Fruit fly (Drosophila melanogaster) whole organism, embryonic: ENCODE measurements around the gene Nepl20.
A peak's percentile ranks its signal among the peaks of the same experiment; 100 is the strongest.

Experiments
- B-H1 ChIP-seq: fragments of 200-800 bp; sonication (Bioruptor generic); IDR thresholded peaks from 3 replicates; pipeline ENCODE4 v1.3.6; 2022; ENCODE audit warnings: missing biosample characterization, missing genetic modification characterization
- Bteb2 ChIP-seq: fragments of 200-800 bp; sonication (Bioruptor generic); optimal IDR thresholded peaks from 2 replicates; lab custom pipeline; 2016; ENCODE audit warnings: missing biosample characterization, missing genetic modification characterization
- CG10543 ChIP-seq: fragments of 200-800 bp; sonication (Bioruptor generic); optimal IDR thresholded peaks from 3 replicates; lab custom pipeline; 2017; ENCODE audit warnings: missing biosample characterization, mild to moderate bottlenecking, missing genetic modification characterization, moderate library complexity
- CG11398 ChIP-seq: fragments of 200-800 bp; sonication (Bioruptor generic); optimal IDR thresholded peaks from 2 replicates; lab custom pipeline; 2016; ENCODE audit warnings: missing biosample characterization, missing genetic modification characterization
- CG12769 ChIP-seq: fragments of 200-800 bp; sonication (Bioruptor generic); optimal IDR thresholded peaks from 2 replicates; lab custom pipeline; 2019; ENCODE audit warnings: missing biosample characterization, mild to moderate bottlenecking, missing genetic modification characterization, moderate library complexity
- CG2116 ChIP-seq: fragments of 200-800 bp; sonication (Bioruptor generic); optimal IDR thresholded peaks from 3 replicates; lab custom pipeline; 2018; ENCODE audit warnings: missing biosample characterization, mild to moderate bottlenecking, missing genetic modification characterization
- CG33213 ChIP-seq: fragments of 200-800 bp; sonication (Bioruptor generic); optimal IDR thresholded peaks from 3 replicates; lab custom pipeline; 2016; ENCODE audit warnings: missing biosample characterization, missing genetic modification characterization
- CG6254 ChIP-seq: fragments of 200-800 bp; sonication (Bioruptor generic); optimal IDR thresholded peaks from 3 replicates; lab custom pipeline; 2017; ENCODE audit warnings: mild to moderate bottlenecking, missing biosample characterization, missing genetic modification reagents, missing genetic modification characterization
- CG6272 ChIP-seq: fragments of 200-800 bp; sonication (Bioruptor generic); IDR thresholded peaks from 2 replicates; pipeline ENCODE4 v1.3.6; 2022; ENCODE audit warnings: missing biosample characterization, missing genetic modification characterization
- CG8388 ChIP-seq: fragments of 200-800 bp; sonication (Bioruptor generic); optimal IDR thresholded peaks from 2 replicates; lab custom pipeline; 2019; ENCODE audit warnings: missing biosample characterization, mild to moderate bottlenecking, missing genetic modification characterization, moderate library complexity
- CG9727 ChIP-seq: fragments of 200-800 bp; sonication (Bioruptor generic); optimal IDR thresholded peaks from 3 replicates; lab custom pipeline; 2017; ENCODE audit warnings: missing biosample characterization, mild to moderate bottlenecking, missing genetic modification characterization
- Dp ChIP-seq: fragments of 200-800 bp; sonication (Bioruptor generic); optimal IDR thresholded peaks from 2 replicates; lab custom pipeline; 2018; ENCODE audit warnings: missing biosample characterization, mild to moderate bottlenecking, missing genetic modification characterization, moderate library complexity
- Fer1 ChIP-seq: fragments of 200-800 bp; sonication (Bioruptor generic); optimal IDR thresholded peaks from 2 replicates; lab custom pipeline; 2017; ENCODE audit warnings: missing biosample characterization, mild to moderate bottlenecking, missing genetic modification characterization
- GATAe ChIP-seq: fragments of 200-800 bp; sonication (Bioruptor generic); conservative IDR thresholded peaks from 2 replicates; pipeline ENCODE4 v1.3.6; 2022; ENCODE audit warnings: missing biosample characterization, missing genetic modification characterization
- HmgZ ChIP-seq: fragments of 200-800 bp; sonication (Bioruptor generic); optimal IDR thresholded peaks from 2 replicates; lab custom pipeline; 2018; ENCODE audit warnings: missing biosample characterization, mild to moderate bottlenecking, missing genetic modification characterization
- Kr ChIP-seq: fragments of 200-800 bp; sonication (Bioruptor generic); optimal IDR thresholded peaks from 2 replicates; lab custom pipeline; 2017; ENCODE audit warnings: missing biosample characterization, mild to moderate bottlenecking, missing genetic modification characterization
- Med ChIP-seq: fragments of 200-800 bp; sonication (Bioruptor generic); peaks from one replicate; lab custom pipeline; 2016; ENCODE audit warnings: missing biosample characterization, missing genetic modification characterization, mild to moderate bottlenecking, inconsistent platforms, moderate library complexity
- Myb ChIP-seq: fragments of 200-800 bp; sonication (Bioruptor generic); optimal IDR thresholded peaks from 2 replicates; lab custom pipeline; 2016; ENCODE audit warnings: missing biosample characterization, missing genetic modification characterization
- Oli ChIP-seq: fragments of 200-800 bp; sonication (Bioruptor generic); optimal IDR thresholded peaks from 2 replicates; lab custom pipeline; 2018; ENCODE audit warnings: missing biosample characterization, mild to moderate bottlenecking, missing genetic modification characterization, moderate library complexity
- Rfx ChIP-seq: fragments of 200-800 bp; sonication (Bioruptor generic); IDR thresholded peaks from 2 replicates; pipeline ENCODE4 v1.3.6; 2022; ENCODE audit warnings: missing biosample characterization, missing genetic modification characterization
- Scr ChIP-seq: fragments of 200-800 bp; sonication (Bioruptor generic); IDR thresholded peaks from 2 replicates; pipeline ENCODE4 v1.3.6; 2022; ENCODE audit warnings: missing biosample characterization, missing genetic modification characterization; ENCODE audit not compliant: partially characterized antibody
- Sin3A ChIP-seq: fragments of >200 bp; optimal IDR thresholded peaks from 2 replicates; lab custom pipeline; 2018
- Tbp ChIP-seq: fragments of >200 bp; optimal IDR thresholded peaks from 2 replicates; lab custom pipeline; 2018; ENCODE audit warnings: missing biosample characterization, missing genetic modification characterization
- YL-1 ChIP-seq: fragments of 200-800 bp; sonication (Bioruptor generic); optimal IDR thresholded peaks from 3 replicates; lab custom pipeline; 2017; ENCODE audit warnings: missing biosample characterization, mild to moderate bottlenecking, missing genetic modification characterization
- amos ChIP-seq: fragments of 200-800 bp; sonication (Bioruptor generic); IDR thresholded peaks from 2 replicates; pipeline ENCODE4 v1.3.6; 2022; ENCODE audit warnings: missing biosample characterization, missing genetic modification characterization; ENCODE audit not compliant: partially characterized antibody
- br ChIP-seq: fragments of >200 bp; optimal IDR thresholded peaks from 2 replicates; lab custom pipeline; 2017
- chif ChIP-seq, 2 experiments: fragments of 200-800 bp; sonication (Bioruptor generic); optimal IDR thresholded peaks; 3 replicates each; lab custom pipeline; 2016; ENCODE audit warnings: missing biosample characterization in 2 of 2, missing genetic modification characterization in 2 of 2
- ewg ChIP-seq: fragments of 200-800 bp; sonication (Bioruptor generic); optimal IDR thresholded peaks from 3 replicates; lab custom pipeline; 2017; ENCODE audit warnings: mild to moderate bottlenecking, missing biosample characterization, missing genetic modification reagents, missing genetic modification characterization
- exex ChIP-seq: fragments of 200-800 bp; sonication (Bioruptor generic); optimal IDR thresholded peaks from 4 replicates; lab custom pipeline; 2018; ENCODE audit warnings: missing biosample characterization, mild to moderate bottlenecking, missing genetic modification characterization, moderate library complexity
- gcm ChIP-seq: fragments of 200-800 bp; sonication (Bioruptor generic); optimal IDR thresholded peaks from 2 replicates; lab custom pipeline; 2019; ENCODE audit warnings: missing biosample characterization, mild to moderate bottlenecking, missing genetic modification characterization, moderate library complexity
- gcm2 ChIP-seq: fragments of 200-800 bp; sonication (Bioruptor generic); optimal IDR thresholded peaks from 2 replicates; lab custom pipeline; 2016; ENCODE audit warnings: missing biosample characterization, missing genetic modification characterization
- gt ChIP-seq: fragments of 200-800 bp; sonication (Bioruptor generic); IDR thresholded peaks from 2 replicates; pipeline ENCODE4 v1.3.6; 2022; ENCODE audit warnings: missing biosample characterization, missing genetic modification characterization
- inv ChIP-seq: fragments of 200-800 bp; sonication (Bioruptor generic); IDR thresholded peaks from 2 replicates; pipeline ENCODE4 v1.3.6; 2022; ENCODE audit warnings: missing biosample characterization, missing genetic modification characterization; ENCODE audit not compliant: partially characterized antibody
- mirr ChIP-seq: fragments of 200-800 bp; sonication (Bioruptor generic); optimal IDR thresholded peaks from 3 replicates; lab custom pipeline; 2018; ENCODE audit warnings: missing biosample characterization, mild to moderate bottlenecking, missing genetic modification characterization
- p53 ChIP-seq: fragments of 200-800 bp; sonication (Bioruptor generic); optimal IDR thresholded peaks from 2 replicates; lab custom pipeline; 2016; ENCODE audit warnings: missing biosample characterization, missing genetic modification characterization
- pan ChIP-seq, 4 experiments: fragments of >200 bp in 3 of 4; fragments of 200-800 bp in 1 of 4; sonication (Bioruptor generic) in 1 of 4; optimal IDR thresholded peaks in 3 of 4; IDR thresholded peaks in 1 of 4; 2 replicates each; pipeline versions ENCODE4 v1.3.6 to Lab custom; 2017 to 2022; ENCODE audit warnings: missing biosample characterization in 2 of 4, missing genetic modification characterization in 2 of 4, mixed read lengths in 1 of 4
- phol ChIP-seq: fragments of 200-800 bp; sonication (Bioruptor generic); optimal IDR thresholded peaks from 3 replicates; lab custom pipeline; 2018; ENCODE audit warnings: missing biosample characterization, mild to moderate bottlenecking, missing genetic modification characterization, moderate library complexity
- repo ChIP-seq: fragments of 200-800 bp; sonication (Bioruptor generic); optimal IDR thresholded peaks from 2 replicates; lab custom pipeline; 2016; ENCODE audit warnings: missing biosample characterization, missing genetic modification characterization
- schlank ChIP-seq: fragments of 200-800 bp; sonication (Bioruptor generic); optimal IDR thresholded peaks from 2 replicates; lab custom pipeline; 2018; ENCODE audit warnings: missing biosample characterization, mild to moderate bottlenecking, missing genetic modification characterization
- sd ChIP-seq: fragments of 200-800 bp; sonication (Bioruptor generic); optimal IDR thresholded peaks from 3 replicates; lab custom pipeline; 2018; ENCODE audit warnings: missing biosample characterization, mild to moderate bottlenecking, missing genetic modification characterization, moderate library complexity
- twi ChIP-seq: fragments of 200-800 bp; optimal IDR thresholded peaks from 2 replicates; lab custom pipeline; 2019; ENCODE audit warnings: missing biosample characterization, mild to moderate bottlenecking, missing genetic modification characterization, moderate library complexity
- vnd ChIP-seq: fragments of 200-800 bp; sonication (Bioruptor generic); IDR thresholded peaks from 3 replicates; pipeline ENCODE4 v1.3.6; 2022; ENCODE audit warnings: missing biosample characterization, missing genetic modification characterization; ENCODE audit not compliant: partially characterized antibody

The Nepl20 gene

dm6 chr3R:28842431-28842830 is 38.2 kb upstream of the Nepl20 start:
- TF ChIP-seq CG12769 (tag; lab: Kevin White, UChicago) (no peak), Med (peak; percentile 52), Oli (tag; lab: Kevin White, UChicago) (no peak), Dp (no peak), B-H1 (GFP tag; lab: Robert Waterston, UW) (no peak), YL-1 (no peak), phol (tag; lab: Kevin White, UChicago) (no peak), gcm (GFP tag; lab: Kevin White, UChicago) (no peak), HmgZ (peak; percentile 1), CG8388 (GFP tag; lab: Kevin White, UChicago) (no peak), mirr (GFP tag; lab: Kevin White, UChicago) (peak; percentile 45), Tbp (GFP tag; lab: Kevin White, UChicago) (no peak), Rfx (no peak), CG2116 (GFP tag; lab: Kevin White, UChicago) (no peak), Sin3A (no peak), p53 (no peak), Bteb2 (GFP tag; lab: Kevin White, UChicago) (no peak), gt (GFP tag; lab: Robert Waterston, UW) (no peak), Fer1 (no peak), Kr (GFP tag; lab: Kevin White, UChicago) (no peak), pan (optimal IDR thresholded peaks at IDR 0.05; lab: Kevin White, UChicago) (no peak), pan (GFP tag; optimal IDR thresholded peaks at IDR 0.05 in 1 of 2, IDR thresholded peaks at IDR 0.05 in 1 of 2) (no peak), inv (GFP tag; lab: Robert Waterston, UW) (no peak), repo (GFP tag; lab: Kevin White, UChicago) (no peak), Myb (GFP tag; lab: Kevin White, UChicago) (no peak), CG10543 (GFP tag; lab: Kevin White, UChicago) (no peak), CG33213 (GFP tag; lab: Kevin White, UChicago) (no peak), ewg (GFP tag; lab: Kevin White, UChicago) (no peak), GATAe (GFP tag; lab: Robert Waterston, UW) (peak; percentile 51; the same call in 1 of the 2 replicates), vnd (GFP tag; lab: Robert Waterston, UW) (no peak), twi (tag; lab: Kevin White, UChicago) (no peak), CG9727 (GFP tag; lab: Kevin White, UChicago) (no peak), gcm2 (GFP tag; lab: Kevin White, UChicago) (no peak), CG6272 (GFP tag; lab: Robert Waterston, UW) (no peak), schlank (tag; lab: Kevin White, UChicago) (no peak), Scr (no peak), chif (GFP tag; optimal IDR thresholded peaks at IDR 0.05; lab: Kevin White, UChicago) (no peak), CG6254 (GFP tag; lab: Kevin White, UChicago) (no peak), exex (tag; lab: Kevin White, UChicago) (peak; percentile 79), sd (peak; percentile 84), amos (GFP tag; lab: Robert Waterston, UW) (no peak), br (lab: Kevin White, UChicago) (no peak), CG11398 (no peak)
